Fruit fly (Drosophila melanogaster) whole organism, wandering third instar larva: Measurements from ENCODE around the gene mus304.
A peak's percentile ranks its signal among the peaks of the same experiment; 100 is the strongest.

ENCODE experiments used
- CG32264 ChIP-seq: fragments of 200-800 bp; sonication (Bioruptor generic); optimal IDR thresholded peaks from 2 replicates; lab custom pipeline; 2016; ENCODE audit warnings: missing biosample characterization, missing genetic modification characterization
- CG9705 ChIP-seq: fragments of 200-800 bp; sonication (Bioruptor generic); optimal IDR thresholded peaks from 2 replicates; lab custom pipeline; 2018; ENCODE audit warnings: missing biosample characterization, mild to moderate bottlenecking, missing genetic modification characterization
- CrebA ChIP-seq: fragments of 200-800 bp; sonication (Bioruptor generic); optimal IDR thresholded peaks from 2 replicates; lab custom pipeline; 2016; ENCODE audit warnings: missing biosample characterization, mild to moderate bottlenecking, missing genetic modification characterization, borderline replicate concordance
- Dfd ChIP-seq: fragments of >200 bp; optimal IDR thresholded peaks from 2 replicates; lab custom pipeline; 2017; ENCODE audit warnings: missing biosample characterization, missing genetic modification characterization
- Dif ChIP-seq: fragments of 200-275, 200-300 bp; sonication (Bioruptor generic); optimal IDR thresholded peaks from 2 replicates; lab custom pipeline; 2018; ENCODE audit warnings: missing biosample characterization, missing genetic modification characterization; ENCODE audit not compliant: partially characterized antibody
- HLH106 ChIP-seq: fragments of 200-800 bp; optimal IDR thresholded peaks from 3 replicates; lab custom pipeline; 2019; ENCODE audit warnings: missing biosample characterization, mild to moderate bottlenecking, missing genetic modification characterization, moderate library complexity
- Hnf4 ChIP-seq: fragments of 200-800 bp; sonication (Bioruptor generic); optimal IDR thresholded peaks from 2 replicates; lab custom pipeline; 2016; ENCODE audit warnings: missing biosample characterization, mild to moderate bottlenecking, missing genetic modification characterization
- Hr78 ChIP-seq: fragments of >200 bp; optimal IDR thresholded peaks from 2 replicates; lab custom pipeline; 2017; ENCODE audit warnings: missing biosample characterization, missing genetic modification characterization
- Hr83 ChIP-seq: fragments of 200-300 bp; sonication (Bioruptor generic); optimal IDR thresholded peaks from 2 replicates; lab custom pipeline; 2016; ENCODE audit warnings: missing biosample characterization, mild to moderate bottlenecking, missing genetic modification characterization, moderate library complexity; ENCODE audit not compliant: poor library complexity, severe bottlenecking
- Jra ChIP-seq: sonication (Bioruptor generic); optimal IDR thresholded peaks from 2 replicates; lab custom pipeline; 2016; ENCODE audit warnings: missing biosample characterization, missing genetic modification characterization
- Mio ChIP-seq: sonication (Bioruptor generic); optimal IDR thresholded peaks from 2 replicates; lab custom pipeline; 2016; ENCODE audit warnings: missing biosample characterization, missing genetic modification characterization
- N ChIP-seq: fragments of >200 bp; optimal IDR thresholded peaks from 2 replicates; lab custom pipeline; 2018; ENCODE audit warnings: missing biosample characterization, missing external identifiers, missing genetic modification characterization
- OdsH ChIP-seq: fragments of 200-800 bp; sonication (Bioruptor generic); optimal IDR thresholded peaks from 2 replicates; lab custom pipeline; 2016; ENCODE audit warnings: missing biosample characterization, mild to moderate bottlenecking, missing genetic modification characterization
- Rel ChIP-seq, 2 experiments: fragments of 200-800 bp; sonication (Bioruptor generic) in 1 of 2; optimal IDR thresholded peaks; 2 replicates in 1 of 2; 3 replicates in 1 of 2; lab custom pipeline; 2016 to 2019; ENCODE audit warnings: mild to moderate bottlenecking in 2 of 2, missing biosample characterization in 2 of 2, missing genetic modification characterization in 2 of 2, moderate library complexity in 1 of 2
- Sp1 ChIP-seq: fragments of 200-800 bp; sonication (Bioruptor generic); optimal IDR thresholded peaks from 3 replicates; lab custom pipeline; 2019; ENCODE audit warnings: missing biosample characterization, mild to moderate bottlenecking, missing genetic modification characterization, moderate library complexity
- Vsx2 ChIP-seq: fragments of 200-300, 225-300 bp; sonication (Bioruptor generic); optimal IDR thresholded peaks from 2 replicates; lab custom pipeline; 2018; ENCODE audit warnings: missing biosample characterization, missing genetic modification characterization; ENCODE audit not compliant: partially characterized antibody
- br ChIP-seq: fragments of 200-800 bp; sonication (Bioruptor generic); optimal IDR thresholded peaks from 2 replicates; lab custom pipeline; 2016; ENCODE audit warnings: missing biosample characterization, missing genetic modification characterization
- brk ChIP-seq: fragments of 200-800 bp; sonication (Bioruptor generic); optimal IDR thresholded peaks from 2 replicates; lab custom pipeline; 2016; ENCODE audit warnings: missing biosample characterization, mild to moderate bottlenecking, missing genetic modification characterization
- dmrt93B ChIP-seq: fragments of 200-800 bp; sonication (Bioruptor generic); optimal IDR thresholded peaks from 2 replicates; lab custom pipeline; 2018; ENCODE audit warnings: missing biosample characterization, mild to moderate bottlenecking, missing genetic modification characterization
- dsf ChIP-seq: sonication (Bioruptor generic); optimal IDR thresholded peaks from 2 replicates; lab custom pipeline; 2016; ENCODE audit warnings: missing biosample characterization, missing genetic modification characterization, borderline replicate concordance
- ey ChIP-seq: fragments of 200-800 bp; sonication (Bioruptor generic); optimal IDR thresholded peaks from 2 replicates; lab custom pipeline; 2016; ENCODE audit warnings: missing biosample characterization, missing genetic modification characterization
- foxo ChIP-seq, 2 experiments: fragments of 200-800 bp; sonication (Bioruptor generic); optimal IDR thresholded peaks; 2 replicates in 1 of 2; 3 replicates in 1 of 2; lab custom pipeline; 2016 to 2017; ENCODE audit warnings: missing biosample characterization in 2 of 2, missing genetic modification characterization in 2 of 2
- fru ChIP-seq: fragments of 200-800 bp; sonication (Bioruptor generic); optimal IDR thresholded peaks from 3 replicates; lab custom pipeline; 2016; ENCODE audit warnings: missing biosample characterization, mild to moderate bottlenecking, missing genetic modification characterization
- h ChIP-seq: fragments of 200-800 bp; sonication (Bioruptor generic); optimal IDR thresholded peaks from 3 replicates; lab custom pipeline; 2016; ENCODE audit warnings: missing biosample characterization, mild to moderate bottlenecking, missing genetic modification characterization
- jim ChIP-seq: fragments of 175-275, 200-325 bp; sonication (Bioruptor generic); optimal IDR thresholded peaks from 2 replicates; lab custom pipeline; 2016; ENCODE audit warnings: missing biosample characterization, mild to moderate bottlenecking, missing genetic modification characterization
- lola ChIP-seq: fragments of >200 bp; optimal IDR thresholded peaks from 2 replicates; lab custom pipeline; 2017; ENCODE audit warnings: missing biosample characterization, missing genetic modification characterization
- pan ChIP-seq: fragments of >200 bp; optimal IDR thresholded peaks from 2 replicates; lab custom pipeline; 2017
- psq ChIP-seq: fragments of 200-800 bp; sonication (Bioruptor generic); optimal IDR thresholded peaks from 3 replicates; lab custom pipeline; 2017; ENCODE audit warnings: missing biosample characterization, mild to moderate bottlenecking, missing genetic modification characterization, moderate library complexity
- rgr ChIP-seq: fragments of 200-800 bp; sonication (Bioruptor generic); optimal IDR thresholded peaks from 3 replicates; lab custom pipeline; 2016; ENCODE audit warnings: missing biosample characterization, mild to moderate bottlenecking, missing genetic modification characterization
- sage ChIP-seq: fragments of 200-800 bp; sonication (Bioruptor generic); optimal IDR thresholded peaks from 2 replicates; lab custom pipeline; 2016; ENCODE audit warnings: missing biosample characterization, mild to moderate bottlenecking, missing genetic modification characterization
- sv ChIP-seq: fragments of 200-800 bp; sonication (Bioruptor generic); optimal IDR thresholded peaks from 3 replicates; lab custom pipeline; 2016; ENCODE audit warnings: missing biosample characterization, missing genetic modification characterization
- tai ChIP-seq: sonication (Bioruptor generic); optimal IDR thresholded peaks from 2 replicates; lab custom pipeline; 2016; ENCODE audit warnings: missing biosample characterization, missing genetic modification characterization
- usp ChIP-seq: fragments of >200 bp; optimal IDR thresholded peaks from 2 replicates; lab custom pipeline; 2017; ENCODE audit warnings: missing biosample characterization, missing genetic modification characterization

mus304 gene

dm6 chr3L:18079123-18079522 lies 30.5 kb upstream of the mus304 start:
- no peak for TF ChIP-seq Sp1 (GFP tag; lab: Kevin White, UChicago)
- peak; percentile 14 for TF ChIP-seq Hr83 (GFP tag; lab: Kevin White, UChicago)
- peak; percentile 5 for TF ChIP-seq Dif

dm6 chr3L:18079610-18080497 lies 29.8 kb upstream of the mus304 start:
- TF ChIP-seq foxo (GFP tag; optimal IDR thresholded peaks at IDR 0.05; lab: Kevin White, UChicago) (peak in 1 of 2 experiments; percentile 47), HLH106 (tag; lab: Kevin White, UChicago) (peak; percentile 2), fru (GFP tag; lab: Kevin White, UChicago) (peak; percentile 4), Sp1 (GFP tag; lab: Kevin White, UChicago) (peak; percentile 29), Hr78 (GFP tag; lab: Kevin White, UChicago) (no peak)

- TF ChIP-seq Hr83 (GFP tag; lab: Kevin White, UChicago) = no peak
- TF ChIP-seq Dif = no peak
- no peak for TF ChIP-seq h (GFP tag; lab: Kevin White, UChicago)
- no peak for TF ChIP-seq Sp1 (GFP tag; lab: Kevin White, UChicago)
- TF ChIP-seq psq (GFP tag; lab: Kevin White, UChicago) = no peak
- TF ChIP-seq fru (GFP tag; lab: Kevin White, UChicago) = no peak
- no peak for TF ChIP-seq br (GFP tag; lab: Kevin White, UChicago)
- TF ChIP-seq sv (GFP tag; lab: Kevin White, UChicago) = no peak
Observed at dm6 chr3L:18081494-18081893, 28.1 kb upstream of the mus304 start.

- TF ChIP-seq psq (GFP tag; lab: Kevin White, UChicago) = no peak
- TF ChIP-seq rgr = no peak
- no peak for TF ChIP-seq N (GFP tag; lab: Kevin White, UChicago)
- TF ChIP-seq foxo (GFP tag; optimal IDR thresholded peaks at IDR 0.05; lab: Kevin White, UChicago) = no peak
- no peak for TF ChIP-seq Mio
- TF ChIP-seq CrebA (GFP tag; lab: Kevin White, UChicago) = no peak
- no peak for TF ChIP-seq Hr83 (GFP tag; lab: Kevin White, UChicago)
- TF ChIP-seq ey (GFP tag; lab: Kevin White, UChicago) = no peak
- no peak for TF ChIP-seq lola (GFP tag; lab: Kevin White, UChicago)
- no peak for TF ChIP-seq dmrt93B (GFP tag; lab: Kevin White, UChicago)
- no peak for TF ChIP-seq Hnf4 (GFP tag; lab: Kevin White, UChicago)
Observed at dm6 chr3L:18081957-18082356, 27.7 kb upstream of the mus304 start.

- TF ChIP-seq CG9705 = no peak
- TF ChIP-seq dsf = no peak
- TF ChIP-seq CG32264 (GFP tag; lab: Kevin White, UChicago) = no peak
- TF ChIP-seq CrebA (GFP tag; lab: Kevin White, UChicago) = no peak
- no peak for TF ChIP-seq N (GFP tag; lab: Kevin White, UChicago)
- no peak for TF ChIP-seq Vsx2
- no peak for TF ChIP-seq h (GFP tag; lab: Kevin White, UChicago)
- TF ChIP-seq Dif = no peak
- no peak for TF ChIP-seq psq (GFP tag; lab: Kevin White, UChicago)
- TF ChIP-seq fru (GFP tag; lab: Kevin White, UChicago) = no peak
- no peak for TF ChIP-seq dmrt93B (GFP tag; lab: Kevin White, UChicago)
- no peak for TF ChIP-seq jim
- no peak for TF ChIP-seq brk
- TF ChIP-seq Dfd (GFP tag; lab: Kevin White, UChicago) = no peak
- TF ChIP-seq br (GFP tag; lab: Kevin White, UChicago) = no peak
- no peak for TF ChIP-seq pan (lab: Kevin White, UChicago)
- TF ChIP-seq HLH106 (tag; lab: Kevin White, UChicago) = no peak
Observed at dm6 chr3L:18083402-18083801, 26.2 kb upstream of the mus304 start.

- no peak for TF ChIP-seq OdsH
- no peak for TF ChIP-seq rgr
- no peak for TF ChIP-seq pan (lab: Kevin White, UChicago)
- TF ChIP-seq Mio = no peak
- TF ChIP-seq sage (GFP tag; lab: Kevin White, UChicago) = no peak
- no peak for TF ChIP-seq tai (GFP tag; lab: Kevin White, UChicago)
- no peak for TF ChIP-seq dsf
- no peak for TF ChIP-seq br (GFP tag; lab: Kevin White, UChicago)
- TF ChIP-seq h (GFP tag; lab: Kevin White, UChicago) = no peak
- no peak for TF ChIP-seq N (GFP tag; lab: Kevin White, UChicago)
- no peak for TF ChIP-seq Sp1 (GFP tag; lab: Kevin White, UChicago)
- TF ChIP-seq lola (GFP tag; lab: Kevin White, UChicago) = no peak
- no peak for TF ChIP-seq CG9705
- TF ChIP-seq usp (GFP tag; lab: Kevin White, UChicago) = no peak
- TF ChIP-seq Rel (GFP tag; optimal IDR thresholded peaks at IDR 0.05; lab: Kevin White, UChicago) = no peak
- no peak for TF ChIP-seq Rel (tag; optimal IDR thresholded peaks at IDR 0.05; lab: Kevin White, UChicago)
- TF ChIP-seq fru (GFP tag; lab: Kevin White, UChicago) = no peak
- no peak for TF ChIP-seq Jra
Observed at dm6 chr3L:18083994-18084393, 25.6 kb upstream of the mus304 start.
